Worm (Caenorhabditis elegans) whole organism, late embryonic: ENCODE data around the gene lelo-4.

Source experiments
- C38D4.7 ChIP-seq: fragments of 200-800 bp; sonication (Bioruptor generic); optimal IDR thresholded peaks from 2 replicates; lab custom pipeline; 2018; ENCODE audit warnings: mild to moderate bottlenecking, missing genetic modification characterization, moderate library complexity, missing compliant biosample characterization
- K02D7.2 ChIP-seq: sonication (generic microtip); optimal IDR thresholded peaks from 2 replicates; lab custom pipeline; 2017; ENCODE audit warnings: mild to moderate bottlenecking, missing genetic modification characterization, missing compliant biosample characterization
- K09A11.1 ChIP-seq: sonication (generic microtip); optimal IDR thresholded peaks from 2 replicates; lab custom pipeline; 2017; ENCODE audit warnings: antibody characterized with exemption, mild to moderate bottlenecking, missing genetic modification characterization, missing compliant biosample characterization; ENCODE audit not compliant: insufficient read depth
- ama-1 ChIP-seq: fragments of 150-350 bp; optimal IDR thresholded peaks from 2 replicates; lab custom pipeline; 2014
- ceh-14 ChIP-seq: sonication (generic microtip); optimal IDR thresholded peaks from 2 replicates; lab custom pipeline; 2016; ENCODE audit warnings: missing genotype, missing genetic modification characterization, missing compliant biosample characterization
- ceh-22 ChIP-seq: sonication (generic microtip); optimal IDR thresholded peaks from 2 replicates; lab custom pipeline; 2017; ENCODE audit warnings: missing biosample characterization, missing genetic modification characterization
- ceh-24 ChIP-seq: sonication (generic microtip); optimal IDR thresholded peaks from 2 replicates; lab custom pipeline; 2016; ENCODE audit warnings: mild to moderate bottlenecking, missing genetic modification characterization, missing compliant biosample characterization
- ceh-30 ChIP-seq: fragments of 150-350 bp; optimal IDR thresholded peaks from 2 replicates; lab custom pipeline; 2014; ENCODE audit warnings: missing biosample characterization, missing genetic modification characterization
- ceh-34 ChIP-seq: sonication (generic microtip); optimal IDR thresholded peaks from 2 replicates; lab custom pipeline; 2016; ENCODE audit warnings: mild to moderate bottlenecking, missing genetic modification characterization, missing compliant biosample characterization
- ceh-48 ChIP-seq: sonication (generic microtip); optimal IDR thresholded peaks from 2 replicates; lab custom pipeline; 2016; ENCODE audit warnings: missing genetic modification characterization, inconsistent platforms, missing compliant biosample characterization
- ceh-6 ChIP-seq: fragments of 200-800 bp; sonication (Bioruptor generic); optimal IDR thresholded peaks from 2 replicates; lab custom pipeline; 2018; ENCODE audit warnings: mild to moderate bottlenecking, missing genetic modification characterization, missing compliant biosample characterization
- ceh-9 ChIP-seq: sonication (generic microtip); optimal IDR thresholded peaks from 2 replicates; lab custom pipeline; 2016; ENCODE audit warnings: mild to moderate bottlenecking, missing genetic modification characterization, inconsistent platforms, missing compliant biosample characterization
- dve-1 ChIP-seq: sonication (generic microtip); optimal IDR thresholded peaks from 2 replicates; lab custom pipeline; 2017; ENCODE audit warnings: antibody characterized with exemption, mild to moderate bottlenecking, missing genetic modification characterization, missing compliant biosample characterization
- elt-2 ChIP-seq: sonication (generic microtip); optimal IDR thresholded peaks from 2 replicates; lab custom pipeline; 2016; ENCODE audit warnings: missing genetic modification reagents, missing genetic modification characterization, missing compliant biosample characterization
- eyg-1 ChIP-seq: sonication (generic microtip); optimal IDR thresholded peaks from 2 replicates; lab custom pipeline; 2016; ENCODE audit warnings: missing genotype, missing genetic modification characterization, missing compliant biosample characterization
- fkh-6 ChIP-seq: sonication (generic microtip); optimal IDR thresholded peaks from 2 replicates; lab custom pipeline; 2016; ENCODE audit warnings: missing genetic modification characterization, missing compliant biosample characterization
- gmeb-2 ChIP-seq: sonication (generic microtip); optimal IDR thresholded peaks from 2 replicates; lab custom pipeline; 2016; ENCODE audit warnings: missing genetic modification characterization, inconsistent platforms, missing compliant biosample characterization
- hlh-15 ChIP-seq: sonication (generic microtip); optimal IDR thresholded peaks from 2 replicates; lab custom pipeline; 2016; ENCODE audit warnings: missing genetic modification characterization, missing compliant biosample characterization
- hlh-6 ChIP-seq: sonication (generic microtip); optimal IDR thresholded peaks from 2 replicates; lab custom pipeline; 2016; ENCODE audit warnings: missing genotype, missing genetic modification characterization, missing compliant biosample characterization
- hlh-8 ChIP-seq: sonication (generic microtip); optimal IDR thresholded peaks from 2 replicates; lab custom pipeline; 2016; ENCODE audit warnings: missing genotype, missing genetic modification characterization, missing compliant biosample characterization
- lim-6 ChIP-seq: sonication (generic microtip); optimal IDR thresholded peaks from 2 replicates; lab custom pipeline; 2016; ENCODE audit warnings: missing genetic modification characterization, missing compliant biosample characterization
- mec-3 ChIP-seq: sonication (generic microtip); optimal IDR thresholded peaks from 2 replicates; lab custom pipeline; 2016; ENCODE audit warnings: borderline replicate concordance, missing genetic modification characterization, missing compliant biosample characterization
- nfya-1 ChIP-seq: sonication (generic microtip); optimal IDR thresholded peaks from 2 replicates; lab custom pipeline; 2017; ENCODE audit warnings: missing genetic modification characterization, mild to moderate bottlenecking, missing compliant biosample characterization, antibody characterized with exemption, moderate library complexity
- nhr-232 ChIP-seq: sonication (generic microtip); optimal IDR thresholded peaks from 2 replicates; lab custom pipeline; 2016; ENCODE audit warnings: missing genetic modification characterization, missing compliant biosample characterization
- npax-4 ChIP-seq: sonication (generic microtip); optimal IDR thresholded peaks from 2 replicates; lab custom pipeline; 2016; ENCODE audit warnings: missing genetic modification characterization, missing compliant biosample characterization
- pat-9 ChIP-seq: fragments of 200-800 bp; sonication (Bioruptor generic); optimal IDR thresholded peaks from 2 replicates; lab custom pipeline; 2018; ENCODE audit warnings: mild to moderate bottlenecking, missing genetic modification characterization, moderate library complexity, missing compliant biosample characterization
- pax-1 ChIP-seq: fragments of 150-350 bp; optimal IDR thresholded peaks from 2 replicates; lab custom pipeline; 2014; ENCODE audit warnings: missing biosample characterization, missing genetic modification characterization
- pha-2 ChIP-seq: sonication (generic microtip); optimal IDR thresholded peaks from 2 replicates; lab custom pipeline; 2017; ENCODE audit warnings: mild to moderate bottlenecking, missing genetic modification characterization, missing compliant biosample characterization
- pha-4 ChIP-seq: fragments of 150-350 bp; optimal IDR thresholded peaks from 2 replicates; lab custom pipeline; 2018; ENCODE audit warnings: missing biosample characterization, missing genetic modification reagents, missing genetic modification characterization
- pros-1 ChIP-seq: fragments of 150-350 bp; optimal IDR thresholded peaks from 2 replicates; lab custom pipeline; 2014; ENCODE audit warnings: missing biosample characterization, missing genetic modification reagents, missing genetic modification characterization
- rnt-1 ChIP-seq: sonication (generic microtip); optimal IDR thresholded peaks from 2 replicates; lab custom pipeline; 2016; ENCODE audit warnings: missing genetic modification characterization, missing compliant biosample characterization
- sox-2 ChIP-seq: fragments of 200-800 bp; sonication (Bioruptor generic); IDR thresholded peaks from 2 replicates; pipeline ENCODE4 v1.3.6; 2022; ENCODE audit warnings: missing genetic modification reagents, missing genetic modification characterization, missing compliant biosample characterization
- tbx-7 ChIP-seq: sonication (generic microtip); optimal IDR thresholded peaks from 2 replicates; lab custom pipeline; 2016; ENCODE audit warnings: missing genotype, missing genetic modification characterization, missing compliant biosample characterization
- ttx-3 ChIP-seq: sonication (generic microtip); optimal IDR thresholded peaks from 2 replicates; lab custom pipeline; 2016; ENCODE audit warnings: missing genetic modification reagents, missing genetic modification characterization, missing compliant biosample characterization
- unc-42 ChIP-seq: sonication (generic microtip); optimal IDR thresholded peaks from 2 replicates; lab custom pipeline; 2016; ENCODE audit warnings: missing genotype, missing genetic modification characterization, missing compliant biosample characterization
- unc-55 ChIP-seq: sonication (generic microtip); optimal IDR thresholded peaks from 2 replicates; lab custom pipeline; 2017; ENCODE audit warnings: missing biosample characterization, missing genetic modification reagents, missing genetic modification characterization
- ztf-16 ChIP-seq: sonication (generic microtip); optimal IDR thresholded peaks from 2 replicates; lab custom pipeline; 2017; ENCODE audit warnings: missing genetic modification characterization, missing compliant biosample characterization

lelo-4 gene

DNA sequence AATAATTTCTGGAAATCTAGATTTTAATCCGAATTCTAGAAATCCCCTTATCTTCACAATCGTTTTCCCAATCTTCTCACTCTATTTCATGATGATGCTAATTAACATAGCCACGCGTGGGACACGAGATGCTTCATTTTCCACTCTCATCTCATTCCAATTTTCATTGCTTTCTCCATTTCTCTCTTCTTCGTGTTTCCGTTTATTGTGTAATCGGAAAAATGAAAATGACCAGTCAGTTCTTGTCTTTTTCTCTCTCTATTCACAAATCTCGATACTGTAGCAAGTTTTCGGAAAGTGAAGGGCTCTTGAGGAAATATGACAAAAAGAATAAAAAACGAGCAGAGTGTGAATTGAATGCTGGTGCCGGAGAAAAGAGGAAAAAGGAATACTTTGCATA is 10.2 kb upstream of the lelo-4 start:
- TF ChIP-seq eyg-1 (tag; lab: Kevin White, UChicago) (no peak), pha-2 (tag; lab: Kevin White, UChicago) (no peak), hlh-8 (no peak), ceh-14 (tag; lab: Kevin White, UChicago) (no peak), pat-9 (no peak), npax-4 (no peak), lim-6 (tag; lab: Kevin White, UChicago) (no peak), ttx-3 (tag; lab: Kevin White, UChicago) (no peak), ceh-48 (tag; lab: Kevin White, UChicago) (no peak), K02D7.2 (tag; lab: Kevin White, UChicago) (no peak), hlh-6 (tag; lab: Kevin White, UChicago) (no peak), ceh-6 (GFP tag; lab: Kevin White, UChicago) (no peak), pha-4 (tag; lab: Kevin White, UChicago) (no peak), unc-55 (GFP tag; lab: Kevin White, UChicago) (no peak), K09A11.1 (no peak)

DNA sequence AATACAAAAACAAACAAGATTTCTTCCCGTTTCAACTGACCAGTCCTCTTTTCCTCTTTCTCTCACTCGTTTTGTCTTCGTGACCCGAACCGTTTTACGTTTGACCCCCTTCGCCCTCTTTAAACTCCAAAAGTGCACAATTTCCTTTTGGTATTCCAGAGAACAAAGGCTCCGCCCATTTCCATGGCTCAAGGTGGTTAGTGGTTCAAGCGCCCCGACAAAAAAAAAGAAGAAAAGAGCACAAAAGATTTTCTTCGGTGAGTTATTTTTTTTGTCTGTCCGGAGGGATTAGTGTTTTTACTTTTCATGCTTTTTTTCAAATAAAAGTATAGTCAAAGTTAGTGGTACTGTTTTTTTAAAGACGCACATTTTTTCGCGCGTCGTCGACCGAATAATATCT is 7.2 kb upstream of the lelo-4 start, which contains the start of gene osta-2:
Gene osta-2, plus strand, starts transcription at position 160 of the 400 bp plus-strand sequence.
- TF ChIP-seq pha-2 (tag; lab: Kevin White, UChicago) (no peak), ceh-34 (tag; lab: Kevin White, UChicago) (no peak), K02D7.2 (tag; lab: Kevin White, UChicago) (no peak), ztf-16 (no peak), unc-42 (tag; lab: Kevin White, UChicago) (no peak), sox-2 (GFP tag; lab: Robert Waterston, UW) (no peak), pha-4 (tag; lab: Kevin White, UChicago) (no peak), ceh-14 (tag; lab: Kevin White, UChicago) (no peak), ceh-30 (no peak), npax-4 (no peak), gmeb-2 (tag; lab: Kevin White, UChicago) (no peak), ceh-48 (tag; lab: Kevin White, UChicago) (no peak), eyg-1 (tag; lab: Kevin White, UChicago) (no peak), hlh-15 (tag; lab: Kevin White, UChicago) (no peak), pros-1 (tag; lab: Kevin White, UChicago) (no peak), C38D4.7 (GFP tag; lab: Kevin White, UChicago) (no peak), tbx-7 (no peak), ceh-24 (no peak)
- TF ChIP-seq, all 69 proteins: peak for 0

DNA sequence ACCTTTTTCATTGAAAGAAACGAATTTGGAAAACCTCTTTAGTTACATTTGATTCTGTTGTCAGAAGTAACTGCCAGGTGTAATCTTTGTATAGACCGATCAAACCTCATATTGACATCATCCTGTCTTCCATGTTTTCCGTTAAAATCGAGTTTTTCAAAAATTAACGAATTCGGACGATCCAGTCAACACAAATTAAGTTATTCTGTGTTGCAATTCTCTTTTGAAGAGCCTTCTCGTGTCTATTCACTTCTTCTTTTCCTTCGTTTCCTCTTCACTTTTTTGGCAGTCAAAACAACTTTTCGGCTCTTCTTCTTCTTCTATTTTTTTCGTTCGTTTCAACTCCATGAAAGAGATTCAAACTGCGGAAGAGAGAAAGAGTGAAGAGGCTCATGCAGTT is 6.6 kb upstream of the lelo-4 start:
- TF ChIP-seq ceh-30, result no peak
- TF ChIP-seq unc-42 (tag; lab: Kevin White, UChicago), result peak; percentile 90
- no peak for TF ChIP-seq pax-1

DNA sequence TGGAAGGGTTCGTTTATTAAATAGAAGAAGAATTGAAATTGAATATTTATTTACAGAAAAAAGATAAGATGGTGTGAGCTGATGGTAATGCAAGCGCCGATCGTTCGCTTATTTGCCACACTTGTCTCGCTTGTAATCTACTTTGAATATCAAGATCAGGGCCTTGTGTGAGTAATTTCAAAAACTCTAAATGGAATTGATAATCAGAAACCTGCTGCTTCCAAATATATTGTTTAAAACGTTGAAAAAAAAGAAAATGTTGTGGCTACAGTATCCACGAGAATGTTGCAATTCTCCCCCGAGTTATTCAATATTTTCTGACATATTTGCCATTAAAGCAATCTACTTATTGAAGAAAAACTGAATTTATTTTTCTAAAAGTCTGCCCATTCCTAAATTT is 3.9 kb upstream of the lelo-4 start:
- TF ChIP-seq ttx-3 (tag; lab: Kevin White, UChicago), result no peak
- TF ChIP-seq npax-4, result no peak
- TF ChIP-seq mec-3 (tag; lab: Kevin White, UChicago), result no peak
- TF ChIP-seq ama-1, result no peak
- TF ChIP-seq sox-2 (GFP tag; lab: Robert Waterston, UW), result no peak
- no peak for TF ChIP-seq hlh-15 (tag; lab: Kevin White, UChicago)
- no peak for TF ChIP-seq nfya-1
- TF ChIP-seq rnt-1 (tag; lab: Kevin White, UChicago), result no peak
- no peak for TF ChIP-seq dve-1 (tag; lab: Kevin White, UChicago)

DNA sequence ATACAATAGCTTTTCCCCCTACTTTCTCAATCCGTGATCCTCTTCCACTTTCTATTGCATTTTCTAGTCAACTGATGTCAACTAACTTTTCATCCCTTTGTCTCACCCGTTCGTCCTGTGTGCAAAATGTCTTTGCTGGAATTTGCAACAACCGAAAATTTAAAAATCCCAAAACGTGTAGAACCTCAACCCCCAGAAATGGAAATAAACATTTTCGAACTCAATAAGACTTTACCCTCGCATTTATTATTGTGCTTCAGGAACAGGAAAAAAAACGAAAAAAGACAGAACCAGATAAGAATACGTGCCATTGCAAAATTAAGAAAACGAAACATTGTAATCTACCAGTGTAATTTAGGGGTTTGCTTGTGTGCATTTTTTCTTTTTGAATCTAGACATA is 2.6 kb upstream of the lelo-4 start:
- peak; percentile 80 for TF ChIP-seq ama-1
- TF ChIP-seq nhr-232 (tag; lab: Kevin White, UChicago), result no peak
- TF ChIP-seq npax-4, result no peak
- TF ChIP-seq ceh-22 (tag; lab: Kevin White, UChicago), result no peak
- TF ChIP-seq elt-2 (tag; lab: Kevin White, UChicago), result no peak
- TF ChIP-seq fkh-6 (tag; lab: Kevin White, UChicago), result no peak
- TF ChIP-seq pha-2 (tag; lab: Kevin White, UChicago), result no peak
- TF ChIP-seq ceh-9 (tag; lab: Kevin White, UChicago), result no peak
- TF ChIP-seq tbx-7, result no peak
